Worm (Caenorhabditis elegans) whole organism, midembryonic: Measurements from ENCODE around the gene F49E2.5.

Experiments used
- T22C8.4 ChIP-seq: fragments of 200-800 bp; sonication (Bioruptor generic); IDR thresholded peaks from 2 replicates; pipeline ENCODE4 v1.3.6; 2022; ENCODE audit warnings: missing genetic modification characterization, missing compliant biosample characterization
- cog-1 ChIP-seq: sonication (generic microtip); optimal IDR thresholded peaks from 2 replicates; lab custom pipeline; 2016; ENCODE audit warnings: missing genetic modification characterization, missing compliant biosample characterization
- flt-1 ChIP-seq: fragments of 200-800 bp; sonication (Bioruptor generic); IDR thresholded peaks from 2 replicates; pipeline ENCODE4 v1.3.6; 2022; ENCODE audit warnings: missing genetic modification characterization, missing compliant biosample characterization
- klf-2 ChIP-seq: fragments of 200-800 bp; sonication (Bioruptor generic); conservative IDR thresholded peaks from 2 replicates; pipeline ENCODE4 v1.3.6; 2022; ENCODE audit warnings: missing genetic modification reagents, missing genetic modification characterization, missing compliant biosample characterization
- med-1 ChIP-seq: sonication (generic microtip); optimal IDR thresholded peaks from 2 replicates; lab custom pipeline; 2017; ENCODE audit warnings: missing genetic modification characterization, mild to moderate bottlenecking, missing compliant biosample characterization, antibody characterized with exemption, missing genetic modification reagents; ENCODE audit not compliant: insufficient read depth
- ref-1 ChIP-seq: fragments of 200-800 bp; sonication (Bioruptor generic); conservative IDR thresholded peaks from 2 replicates; pipeline ENCODE4 v1.3.6; 2022; ENCODE audit warnings: missing genetic modification reagents, missing genetic modification characterization, missing compliant biosample characterization
- tab-1 ChIP-seq: fragments of 200-800 bp; sonication (Bioruptor generic); IDR thresholded peaks from 2 replicates; pipeline ENCODE4 v1.3.6; 2022; ENCODE audit warnings: missing genetic modification characterization, missing compliant biosample characterization
- ztf-23 ChIP-seq: fragments of 200-800 bp; sonication (Bioruptor generic); IDR thresholded peaks from 2 replicates; pipeline ENCODE4 v1.3.6; 2022; ENCODE audit warnings: missing genetic modification reagents, missing genetic modification characterization, missing compliant biosample characterization
- ztf-29 ChIP-seq: fragments of 200-800 bp; sonication (Bioruptor generic); IDR thresholded peaks from 2 replicates; pipeline ENCODE4 v1.3.6; 2022; ENCODE audit warnings: missing genetic modification reagents, missing genetic modification characterization, missing compliant biosample characterization

The F49E2.5 gene

DNA sequence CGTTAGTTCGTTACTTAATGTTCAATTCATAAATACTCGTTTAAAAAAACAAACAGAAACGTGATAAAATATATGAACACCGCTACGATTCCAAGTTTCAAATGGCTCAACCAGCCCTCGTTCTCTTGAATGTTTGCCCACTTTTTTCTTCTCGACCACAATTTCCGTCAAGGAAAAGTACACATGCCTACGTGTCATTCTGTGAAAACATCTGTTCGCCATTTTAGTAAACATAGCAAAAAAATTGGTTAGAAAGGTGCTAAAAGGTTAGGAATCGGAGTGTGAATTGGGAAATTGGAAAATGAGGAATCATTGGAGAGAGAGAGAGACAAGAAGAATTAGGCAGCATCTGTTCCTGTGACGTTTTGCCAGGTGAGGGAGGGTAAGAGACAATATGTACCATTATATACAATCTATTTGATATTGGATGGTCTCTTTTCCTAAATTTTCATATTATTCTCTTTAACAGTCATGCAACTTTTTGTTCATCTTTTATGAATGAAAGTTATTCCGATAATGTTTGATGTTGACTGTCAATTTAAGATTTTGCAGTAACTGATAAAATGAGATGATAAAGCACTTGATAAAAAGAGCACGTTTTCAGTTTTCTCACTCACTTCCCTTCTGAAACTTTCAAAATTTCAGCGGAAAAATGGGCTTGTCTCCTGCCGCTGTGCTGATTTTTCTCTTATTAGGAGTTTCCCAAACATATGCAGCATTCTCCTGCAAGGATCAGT lies 4.0 kb upstream of the F49E2.5 start, which contains the start of gene nuc-1:
TSS of gene nuc-1 (plus strand) at position 612 of the 737 bp plus-strand sequence.
- TF ChIP-seq ref-1 (GFP tag; lab: Robert Waterston, UW) (no peak), klf-2 (GFP tag; lab: Robert Waterston, UW) (no peak), cog-1 (tag; lab: Kevin White, UChicago) (no peak), ztf-29 (no peak), med-1 (GFP tag; lab: Kevin White, UChicago) (no peak), tab-1 (no peak), ztf-23 (GFP tag; lab: Robert Waterston, UW) (no peak), T22C8.4 (GFP tag; lab: Robert Waterston, UW) (no peak)

- no peak for TF ChIP-seq ztf-23 (GFP tag; lab: Robert Waterston, UW)
- no peak for TF ChIP-seq med-1 (GFP tag; lab: Kevin White, UChicago)
- no peak for TF ChIP-seq cog-1 (tag; lab: Kevin White, UChicago)
- no peak for TF ChIP-seq ztf-29
- no peak for TF ChIP-seq tab-1
- no peak for TF ChIP-seq klf-2 (GFP tag; lab: Robert Waterston, UW)
- no peak for TF ChIP-seq flt-1 (GFP tag; lab: Robert Waterston, UW)
- TF ChIP-seq ref-1 (GFP tag; lab: Robert Waterston, UW): no peak
- TF ChIP-seq T22C8.4 (GFP tag; lab: Robert Waterston, UW): no peak
These were observed 3.0 kb upstream of the F49E2.5 start for ce11 chrX:9540464-9540863.

- TF ChIP-seq T22C8.4 (GFP tag; lab: Robert Waterston, UW): no peak
These were observed 953 bp downstream of the F49E2.5 start for ce11 chrX:9544405-9544804.

DNA sequence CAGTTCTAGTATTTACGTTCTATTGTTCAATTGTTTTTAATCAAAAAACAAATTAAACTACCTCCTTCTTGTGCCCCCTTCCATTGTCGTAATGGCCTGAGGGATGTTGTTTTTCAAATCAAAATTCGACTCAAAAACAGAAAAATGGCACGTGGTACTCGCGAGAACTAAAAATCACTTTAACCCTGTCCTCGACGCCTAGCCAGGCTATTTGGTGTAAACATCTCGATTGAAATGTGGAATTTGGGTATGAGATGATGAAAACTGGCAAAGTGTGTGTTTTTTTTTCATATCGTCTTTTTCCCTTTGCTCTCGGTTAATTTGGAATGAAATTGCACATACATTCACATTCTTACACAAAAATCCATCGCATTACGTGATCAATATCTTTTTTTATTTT lies 3.2 kb downstream of the F49E2.5 start:
- no peak for TF ChIP-seq med-1 (GFP tag; lab: Kevin White, UChicago)
- TF ChIP-seq klf-2 (GFP tag; lab: Robert Waterston, UW): no peak
- TF ChIP-seq ztf-23 (GFP tag; lab: Robert Waterston, UW): no peak
- no peak for TF ChIP-seq ztf-29
- no peak for TF ChIP-seq tab-1
- no peak for TF ChIP-seq T22C8.4 (GFP tag; lab: Robert Waterston, UW)
- no peak for TF ChIP-seq flt-1 (GFP tag; lab: Robert Waterston, UW)
- TF ChIP-seq ref-1 (GFP tag; lab: Robert Waterston, UW): no peak
- TF ChIP-seq cog-1 (tag; lab: Kevin White, UChicago): no peak

DNA sequence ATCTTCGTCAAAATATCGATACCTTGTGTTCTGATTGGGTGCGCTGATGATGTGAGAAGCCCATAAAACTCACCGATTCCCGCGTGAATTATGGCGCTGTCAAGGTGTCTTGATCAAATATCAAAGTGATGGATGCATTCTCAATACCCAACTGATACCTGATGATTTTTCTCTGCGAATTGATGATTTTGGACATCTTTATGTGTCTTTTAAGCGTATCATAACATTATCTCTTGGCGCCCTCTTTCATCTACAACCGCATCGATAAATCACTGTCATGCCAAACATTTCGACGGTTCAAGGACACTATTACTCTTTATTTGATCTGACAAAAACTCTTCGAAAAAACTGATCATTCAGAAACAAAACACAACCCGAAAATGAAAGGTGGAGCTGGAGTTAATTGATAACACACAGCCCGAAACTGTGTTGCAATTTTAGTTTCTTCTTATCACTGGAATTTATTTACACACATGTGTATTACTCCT lies 3.9 kb downstream of the F49E2.5 start:
- TF ChIP-seq cog-1 (tag; lab: Kevin White, UChicago) (no peak), flt-1 (GFP tag; lab: Robert Waterston, UW) (no peak)

DNA sequence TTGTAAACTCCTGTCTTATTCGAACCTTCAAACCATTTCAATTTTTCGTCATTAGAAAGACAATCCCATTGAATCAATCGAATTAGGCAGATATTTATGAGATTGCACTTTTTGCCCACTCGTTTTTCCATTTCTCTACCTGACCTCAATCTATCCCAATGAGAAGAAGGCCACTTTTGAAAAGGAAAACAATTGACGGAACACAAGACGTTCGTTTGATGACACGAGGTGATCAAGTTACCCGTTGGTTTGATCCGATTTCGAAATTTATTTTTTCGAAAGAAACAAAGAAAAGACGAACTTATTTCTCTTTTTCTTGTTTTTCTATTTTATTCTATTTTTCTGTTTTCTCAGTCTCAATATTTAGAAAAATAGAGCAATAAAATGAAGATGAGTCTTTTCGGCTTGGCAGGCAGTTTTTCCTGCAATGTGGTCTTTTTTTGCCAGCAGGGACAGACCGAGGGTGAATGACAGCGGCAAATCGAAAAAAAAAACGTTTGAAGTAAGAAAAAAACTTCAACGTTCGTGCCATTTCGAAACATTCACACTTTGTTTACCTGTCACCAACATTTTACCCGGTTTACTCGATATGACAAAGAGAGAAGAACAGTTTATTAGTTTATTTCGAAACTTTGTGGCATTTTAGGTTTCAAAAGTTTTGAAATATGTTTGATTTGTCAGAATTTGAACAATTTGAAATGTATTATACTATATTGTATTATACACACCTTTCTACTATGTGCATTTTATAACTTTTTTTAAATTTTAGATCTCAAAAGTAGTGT lies 4.8 kb downstream of the F49E2.5 start:
- no peak for TF ChIP-seq cog-1 (tag; lab: Kevin White, UChicago)
- TF ChIP-seq med-1 (GFP tag; lab: Kevin White, UChicago): no peak
- no peak for TF ChIP-seq tab-1
- TF ChIP-seq flt-1 (GFP tag; lab: Robert Waterston, UW): no peak
- no peak for TF ChIP-seq ztf-23 (GFP tag; lab: Robert Waterston, UW)
- TF ChIP-seq T22C8.4 (GFP tag; lab: Robert Waterston, UW): no peak
- no peak for TF ChIP-seq klf-2 (GFP tag; lab: Robert Waterston, UW)
- no peak for TF ChIP-seq ztf-29
- no peak for TF ChIP-seq ref-1 (GFP tag; lab: Robert Waterston, UW)

ce11 chrX:9548890-9549289 lies 5.4 kb downstream of the F49E2.5 start:
- TF ChIP-seq tab-1: no peak
- no peak for TF ChIP-seq klf-2 (GFP tag; lab: Robert Waterston, UW)
- TF ChIP-seq ztf-23 (GFP tag; lab: Robert Waterston, UW): no peak
- no peak for TF ChIP-seq ztf-29
- TF ChIP-seq ref-1 (GFP tag; lab: Robert Waterston, UW): no peak
- no peak for TF ChIP-seq med-1 (GFP tag; lab: Kevin White, UChicago)
- TF ChIP-seq cog-1 (tag; lab: Kevin White, UChicago): no peak
- TF ChIP-seq flt-1 (GFP tag; lab: Robert Waterston, UW): no peak
- no peak for TF ChIP-seq T22C8.4 (GFP tag; lab: Robert Waterston, UW)

DNA sequence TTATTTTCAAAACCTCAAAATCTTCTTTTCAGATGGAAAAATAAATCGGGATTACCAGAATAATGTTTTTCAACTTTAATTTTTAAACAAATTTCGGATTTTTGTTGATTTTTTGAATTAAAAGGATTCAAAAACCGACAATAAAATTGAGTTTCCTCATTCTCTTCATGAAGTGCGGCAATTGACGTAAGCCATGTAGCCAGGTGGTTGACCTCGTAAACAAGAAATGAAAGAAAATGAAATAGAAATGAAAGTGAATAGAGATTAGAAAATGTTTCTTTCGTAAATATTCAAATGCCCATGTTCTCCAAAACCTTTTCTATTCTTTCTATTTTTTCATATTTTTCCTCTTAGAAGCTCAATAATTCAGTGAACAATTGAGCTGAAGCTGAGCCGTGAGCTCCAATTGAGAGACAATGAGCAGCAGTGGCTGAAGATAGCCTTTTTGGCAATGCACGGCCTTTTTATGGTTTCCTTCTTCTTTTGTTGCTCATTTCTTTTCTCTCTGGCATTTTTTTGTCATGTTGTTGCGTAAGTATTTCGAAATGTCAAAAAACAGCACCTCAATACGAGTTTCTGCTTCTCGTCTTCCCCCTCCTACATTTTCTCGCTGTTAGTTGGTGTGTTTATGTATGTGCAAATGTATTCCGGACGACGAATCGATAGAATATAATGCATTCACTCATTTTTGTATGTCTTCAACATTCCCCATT lies 6.4 kb downstream of the F49E2.5 start:
- TF ChIP-seq med-1 (GFP tag; lab: Kevin White, UChicago) (no peak), klf-2 (GFP tag; lab: Robert Waterston, UW) (no peak), flt-1 (GFP tag; lab: Robert Waterston, UW) (no peak), T22C8.4 (GFP tag; lab: Robert Waterston, UW) (no peak), ref-1 (GFP tag; lab: Robert Waterston, UW) (no peak), tab-1 (no peak), ztf-23 (GFP tag; lab: Robert Waterston, UW) (no peak), cog-1 (tag; lab: Kevin White, UChicago) (no peak), ztf-29 (no peak)

ce11 chrX:9550519-9550918 lies 7.1 kb downstream of the F49E2.5 start:
- TF ChIP-seq T22C8.4 (GFP tag; lab: Robert Waterston, UW): no peak
